Fruit fly (Drosophila melanogaster) whole organism, larva: Measurements from ENCODE around the gene CG13138.

Source experiments
- noc ChIP-seq: fragments of 200-800 bp; sonication (Bioruptor generic); optimal IDR thresholded peaks from 3 replicates; lab custom pipeline; 2019; ENCODE audit warnings: missing biosample characterization, mild to moderate bottlenecking, missing genetic modification characterization, moderate library complexity

CG13138 gene

DNA sequence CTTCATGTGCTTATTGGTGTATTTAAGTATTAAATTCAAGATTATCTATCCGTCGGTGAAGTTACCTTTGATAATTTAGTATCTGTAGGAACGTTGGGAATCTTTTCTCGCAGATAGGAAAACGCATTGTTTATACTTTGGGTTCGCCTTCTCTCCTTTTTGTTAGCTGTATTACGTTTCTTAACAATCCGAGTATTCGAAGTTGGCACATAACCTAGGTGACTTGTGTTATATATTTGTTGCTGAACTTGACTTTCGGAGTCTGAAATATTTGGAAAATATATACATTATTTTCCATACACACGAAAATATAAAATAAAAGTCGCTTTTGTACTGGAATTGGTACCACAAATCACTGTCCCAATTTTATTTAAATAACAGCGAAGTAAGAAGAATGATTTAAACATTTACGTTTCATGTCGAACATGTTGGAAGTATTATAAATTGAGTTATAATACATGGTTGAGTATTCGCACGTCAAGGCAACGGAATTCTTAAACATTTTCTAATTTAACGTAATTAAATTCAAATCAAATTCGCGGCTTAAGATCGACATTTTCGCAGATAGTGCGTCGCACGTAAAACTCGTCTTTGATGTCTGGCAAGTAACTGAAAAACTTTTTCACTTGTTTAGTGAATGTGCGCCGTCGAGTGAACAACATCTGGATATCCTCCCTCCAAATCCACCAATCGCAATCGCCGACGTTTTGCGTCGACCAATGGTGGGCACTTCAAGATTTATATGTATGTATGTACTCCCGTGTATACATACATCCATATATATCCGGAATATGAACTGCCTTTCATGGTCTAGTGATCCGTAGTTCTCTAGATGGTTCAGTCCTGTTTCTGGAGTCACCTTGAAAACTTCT, 6.8 kb downstream of the CG13138 start, which contains the start of gene Hand:
Gene Hand, minus strand, starts transcription at position 588 of the 872 bp plus-strand sequence.
- TF ChIP-seq noc (tag; lab: Kevin White, UChicago) = no peak

- no peak for TF ChIP-seq noc (tag; lab: Kevin White, UChicago)
Observed at dm6 chr2L:10292066-10292560, 9.7 kb downstream of the CG13138 start, which contains the start of gene Ufd4. Gene Ufd4, minus strand, starts transcription at chr2L:10292365.

DNA sequence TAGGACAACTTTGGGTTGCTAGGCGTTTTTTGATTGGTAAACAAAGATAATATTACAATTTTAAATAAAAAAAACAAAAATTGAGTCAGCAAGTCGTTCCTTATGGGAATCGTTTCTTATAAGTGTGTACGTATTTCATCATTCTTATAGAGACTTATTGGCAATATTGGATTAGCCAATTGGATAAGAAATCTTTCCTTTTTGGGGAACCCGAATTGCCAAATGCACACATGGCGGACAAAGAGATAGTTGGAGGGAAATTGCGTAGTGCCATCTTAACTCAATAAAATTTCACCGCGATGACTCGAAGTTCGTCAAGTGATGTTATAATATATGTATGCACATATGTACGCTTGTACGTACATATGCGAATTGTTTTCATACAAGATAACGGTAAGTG, 10.5 kb downstream of the CG13138 start:
- no peak for TF ChIP-seq noc (tag; lab: Kevin White, UChicago)

DNA sequence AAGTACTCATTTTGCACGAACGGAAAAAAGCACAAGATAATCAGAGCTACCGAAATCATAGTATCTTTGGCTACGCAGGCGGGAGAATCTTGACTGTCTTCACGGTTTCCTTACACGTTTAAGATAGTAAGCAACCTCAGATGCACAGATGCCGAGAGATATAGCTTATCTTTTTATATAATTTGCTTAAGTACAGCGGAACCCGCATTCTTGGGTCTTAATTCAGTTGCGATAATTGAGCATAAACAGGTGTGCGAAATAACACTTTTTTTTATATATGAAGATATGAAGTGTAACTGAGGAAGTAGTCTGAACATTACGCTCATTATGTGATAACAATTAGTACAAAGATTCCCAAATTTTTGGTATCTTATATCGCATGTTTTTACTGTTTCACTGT, 21.0 kb downstream of the CG13138 start, which contains the start of gene CG34043:
Gene CG34043, minus strand, starts transcription at position 101 of the 400 bp plus-strand sequence.
- no peak for TF ChIP-seq noc (tag; lab: Kevin White, UChicago)

DNA sequence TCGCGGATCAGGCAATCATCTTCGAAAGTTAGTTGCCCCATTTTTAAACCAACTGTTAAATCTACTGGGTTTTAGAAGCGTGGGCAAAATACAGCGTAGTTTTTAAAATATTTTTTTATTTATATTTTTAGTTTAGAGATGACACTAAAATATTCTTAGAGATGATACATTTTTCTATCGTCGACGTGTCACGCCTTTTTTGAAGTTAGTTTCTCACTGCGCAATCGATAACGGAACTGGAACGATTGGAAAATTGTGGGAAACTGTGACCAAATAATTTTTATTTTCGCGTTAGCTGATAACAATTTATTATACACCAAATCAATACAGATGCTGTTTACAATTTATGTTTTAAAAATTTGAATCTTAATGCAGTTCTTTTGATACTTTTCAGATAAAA, 23.2 kb downstream of the CG13138 start, which contains the start of gene Utx:
Gene Utx, minus strand, starts transcription at position 154 of the 400 bp plus-strand sequence.
- no peak for TF ChIP-seq noc (tag; lab: Kevin White, UChicago)

DNA sequence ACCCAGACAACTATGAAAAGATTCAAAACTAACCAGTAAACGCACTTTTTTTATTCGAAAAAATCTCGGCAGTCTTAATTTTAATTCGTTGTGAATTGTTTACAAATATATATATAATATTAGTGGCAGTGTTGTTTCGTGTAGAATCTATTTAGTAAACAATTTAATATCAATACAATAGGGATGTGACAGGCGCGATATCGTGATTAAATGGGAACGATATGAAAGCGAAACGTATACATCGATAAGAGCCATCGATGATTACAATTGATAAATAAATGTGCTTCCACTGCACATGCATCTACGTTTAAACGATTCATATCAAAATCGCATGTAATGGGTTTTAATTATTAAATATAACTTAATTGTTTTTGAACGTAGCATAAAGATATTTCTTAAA, 24.5 kb downstream of the CG13138 start:
- TF ChIP-seq noc (tag; lab: Kevin White, UChicago) = no peak

dm6 chr2L:10276846-10277245, 25.0 kb downstream of the CG13138 start:
- no peak for TF ChIP-seq noc (tag; lab: Kevin White, UChicago)

DNA sequence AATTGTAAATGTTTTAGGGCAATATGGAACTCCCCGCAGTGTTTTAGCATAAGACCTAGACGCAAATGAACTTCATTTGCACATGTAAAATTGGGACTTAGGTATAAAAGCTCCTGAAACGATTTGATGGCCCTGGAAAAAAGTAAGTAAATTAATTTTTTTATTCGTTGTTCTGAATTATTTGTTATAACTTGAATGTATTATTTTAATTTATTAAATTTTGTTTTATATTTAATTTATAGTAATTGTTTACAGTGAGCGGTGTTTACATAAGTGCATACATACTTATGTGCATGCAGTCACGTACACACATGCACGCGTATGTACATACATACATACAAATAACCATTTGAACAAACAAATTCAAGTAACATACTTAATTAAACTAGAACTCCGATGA, 25.4 kb downstream of the CG13138 start:
- no peak for TF ChIP-seq noc (tag; lab: Kevin White, UChicago)

DNA sequence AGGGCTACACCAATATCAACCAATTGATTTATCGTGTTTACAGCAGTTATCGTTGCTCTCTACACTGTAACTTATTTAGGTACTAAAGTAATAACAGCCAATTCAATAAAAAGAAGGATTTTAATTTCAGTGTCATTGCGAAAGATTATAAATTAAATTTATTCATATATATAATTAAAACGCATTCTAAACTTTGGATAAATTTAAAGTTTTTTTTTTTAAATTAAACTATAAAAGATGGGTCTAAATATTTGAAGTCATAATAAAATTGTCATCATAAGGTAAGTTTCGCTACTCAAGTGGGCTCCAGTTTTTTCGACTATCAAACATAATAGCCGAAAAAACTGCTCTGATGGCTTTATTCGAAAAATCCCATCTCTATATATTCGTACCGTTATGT, 29.6 kb downstream of the CG13138 start, which contains the start of gene trk:
Gene trk, minus strand, starts transcription at position 101 of the 400 bp plus-strand sequence.
- no peak for TF ChIP-seq noc (tag; lab: Kevin White, UChicago)

DNA sequence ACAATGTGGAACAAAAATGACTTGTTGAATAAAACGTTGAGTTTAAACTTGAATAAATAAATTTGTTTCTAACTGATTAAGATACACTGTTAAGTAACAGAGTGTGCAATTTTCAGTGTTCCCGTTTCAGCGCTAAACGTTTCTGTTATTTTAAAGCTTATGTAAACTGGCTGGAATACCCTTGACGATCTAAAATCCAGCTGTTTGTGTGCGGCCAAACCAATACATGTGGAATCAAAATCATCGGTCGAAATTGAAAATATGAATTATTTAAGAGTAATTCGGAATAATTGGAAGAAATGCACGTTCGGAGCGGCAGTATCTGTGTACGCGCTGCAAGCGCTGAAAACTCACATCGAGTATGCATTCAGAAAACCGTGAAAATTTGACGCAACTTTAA, 32.0 kb downstream of the CG13138 start, which contains the start of gene Mulk:
Gene Mulk, plus strand, starts transcription at position 198 of the 400 bp plus-strand sequence.
- TF ChIP-seq noc (tag; lab: Kevin White, UChicago) = no peak

- TF ChIP-seq noc (tag; lab: Kevin White, UChicago) = no peak
Observed at dm6 chr2L:10268688-10269087, 33.1 kb downstream of the CG13138 start, which contains the start of gene CG4957. Gene CG4957, plus strand, starts transcription at chr2L:10268872.

DNA sequence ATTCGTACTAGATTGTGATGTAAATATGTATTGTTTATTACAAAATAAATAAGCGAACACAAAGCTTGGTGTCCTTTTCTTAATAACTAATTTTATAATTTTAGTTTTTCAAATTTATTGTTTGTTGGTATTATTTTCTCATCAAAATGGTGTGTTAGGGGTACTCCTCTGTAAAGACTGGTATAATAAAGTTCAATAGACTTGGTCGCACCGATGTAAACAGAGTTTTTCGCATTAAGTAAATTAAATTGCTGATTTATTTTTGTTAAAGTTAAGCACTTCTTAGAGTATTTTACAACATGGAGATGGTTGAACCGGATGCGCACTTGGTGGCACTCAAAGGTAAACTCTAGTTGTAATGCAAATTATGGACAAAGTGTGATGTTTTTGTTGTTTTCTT, 35.3 kb downstream of the CG13138 start, which contains the start of gene CG4953:
Gene CG4953, plus strand, starts transcription at position 193 of the 400 bp plus-strand sequence.
- TF ChIP-seq noc (tag; lab: Kevin White, UChicago) = no peak

- no peak for TF ChIP-seq noc (tag; lab: Kevin White, UChicago)
Observed at dm6 chr2L:10265129-10265528, 36.7 kb downstream of the CG13138 start, which contains the start of gene Mob3. Gene Mob3, plus strand, starts transcription at chr2L:10265336.

- no peak for TF ChIP-seq noc (tag; lab: Kevin White, UChicago)
Observed at dm6 chr2L:10263830-10264634, 37.8 kb downstream of the CG13138 start, which contains the start of gene REPTOR-BP. Gene REPTOR-BP, plus strand, starts transcription at chr2L:10264125.

DNA sequence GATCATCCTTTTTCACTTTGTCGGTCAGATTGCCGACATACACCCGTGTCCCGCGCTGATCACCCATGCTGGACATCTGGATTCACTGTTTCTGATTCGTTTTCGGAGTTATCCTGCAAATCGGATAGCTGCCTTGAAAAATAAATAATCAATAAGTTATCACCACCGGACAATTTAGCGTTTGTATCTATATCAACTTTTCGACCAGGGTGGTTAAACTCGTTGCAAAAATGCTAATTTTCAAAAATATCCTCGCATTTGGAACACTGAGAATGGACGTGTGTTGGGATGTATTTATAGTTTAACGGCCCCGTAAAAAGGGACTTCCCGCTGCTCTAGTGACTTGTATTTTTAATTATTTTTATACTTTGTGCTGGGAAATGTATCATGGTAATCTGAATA, 38.5 kb downstream of the CG13138 start, which contains the start of gene Rsf1:
Gene Rsf1, minus strand, starts transcription at position 212 of the 402 bp plus-strand sequence.
- TF ChIP-seq noc (tag; lab: Kevin White, UChicago) = no peak
